Worm (Caenorhabditis elegans) whole organism, L4 larva: ENCODE measurements around the gene K03H6.1.

ENCODE experiments used
- F37D6.2 ChIP-seq: sonication (generic microtip); optimal IDR thresholded peaks from 2 replicates; lab custom pipeline; 2016; ENCODE audit warnings: mild to moderate bottlenecking, missing genetic modification characterization, missing compliant biosample characterization
- F44E2.7 ChIP-seq: fragments of 200-800 bp; sonication (Bioruptor generic); IDR thresholded peaks from 2 replicates; pipeline ENCODE4 v2.1.2; 2022; ENCODE audit warnings: missing genetic modification characterization, missing compliant biosample characterization
- F49E8.2 ChIP-seq: sonication (generic microtip); optimal IDR thresholded peaks from 2 replicates; lab custom pipeline; 2016; ENCODE audit warnings: missing compliant biosample characterization, mild to moderate bottlenecking, missing genetic modification characterization, borderline replicate concordance
- R02D3.7 ChIP-seq: fragments of 150-350 bp; sonication (generic microtip); optimal IDR thresholded peaks from 3 replicates; lab custom pipeline; 2014; ENCODE audit warnings: missing biosample characterization, missing genetic modification characterization
- T20F7.1 ChIP-seq: fragments of 200-800 bp; sonication (Bioruptor generic); optimal IDR thresholded peaks from 2 replicates; lab custom pipeline; 2018; ENCODE audit warnings: mild to moderate bottlenecking, missing genetic modification characterization, missing compliant biosample characterization
- Y48G9A.11 ChIP-seq: fragments of 200-800 bp; sonication (Bioruptor generic); IDR thresholded peaks from 2 replicates; pipeline ENCODE4 v1.3.6; 2022; ENCODE audit warnings: missing genetic modification reagents, missing genetic modification characterization, missing compliant biosample characterization
- attf-4 ChIP-seq: sonication (generic microtip); optimal IDR thresholded peaks from 3 replicates; lab custom pipeline; 2017; ENCODE audit warnings: missing biosample characterization, missing genetic modification characterization
- ceh-28 ChIP-seq: fragments of 150-350 bp; optimal IDR thresholded peaks from 2 replicates; lab custom pipeline; 2014; ENCODE audit warnings: missing biosample characterization, missing genetic modification reagents, missing genetic modification characterization
- ceh-82 ChIP-seq: sonication (generic microtip); optimal IDR thresholded peaks from 2 replicates; lab custom pipeline; 2017; ENCODE audit warnings: missing biosample characterization, missing genetic modification characterization
- daf-16 ChIP-seq, 3 experiments: sonication (generic microtip); optimal IDR thresholded peaks; 2 replicates each; lab custom pipeline; 2016 to 2017; ENCODE audit warnings: missing genetic modification characterization in 3 of 3, missing genetic modification reagents in 3 of 3, mild to moderate bottlenecking in 2 of 3, missing compliant biosample characterization in 2 of 3, missing biosample characterization in 1 of 3, moderate library complexity in 1 of 3
- dmd-6 ChIP-seq: fragments of 200-800 bp; sonication (Bioruptor generic); IDR thresholded peaks from 2 replicates; pipeline ENCODE4 v1.3.6; 2022; ENCODE audit warnings: missing genetic modification reagents, missing genetic modification characterization, missing compliant biosample characterization
- egl-43 ChIP-seq: fragments of 200-800 bp; sonication (Bioruptor generic); IDR thresholded peaks from 2 replicates; pipeline ENCODE4 v1.3.6; 2022; ENCODE audit warnings: missing genetic modification reagents, missing genetic modification characterization, missing compliant biosample characterization
- fkh-10 ChIP-seq: fragments of 150-350 bp; optimal IDR thresholded peaks from 2 replicates; lab custom pipeline; 2014; ENCODE audit warnings: missing biosample characterization, missing genetic modification reagents, missing genetic modification characterization
- lim-7 ChIP-seq: fragments of 200-800 bp; sonication (Bioruptor generic); IDR thresholded peaks from 2 replicates; pipeline ENCODE4 v1.3.6; 2022; ENCODE audit warnings: missing genetic modification characterization, missing compliant biosample characterization
- lin-15B ChIP-seq: fragments of 150-350 bp; sonication (generic microtip); optimal IDR thresholded peaks from 3 replicates; lab custom pipeline; 2014; ENCODE audit warnings: missing biosample characterization, missing genetic modification characterization
- lir-3 ChIP-seq: sonication (generic microtip); optimal IDR thresholded peaks from 2 replicates; lab custom pipeline; 2016; ENCODE audit warnings: mild to moderate bottlenecking, missing genetic modification characterization, missing compliant biosample characterization
- mdl-1 ChIP-seq, 2 experiments: fragments of 150-350 bp in 1 of 2; sonication (generic microtip) in 1 of 2; optimal IDR thresholded peaks; 2 replicates each; lab custom pipeline; 2014 to 2017; ENCODE audit warnings: missing biosample characterization in 2 of 2, missing genetic modification characterization in 2 of 2
- mxl-3 ChIP-seq: fragments of 200-800 bp; sonication (Bioruptor generic); optimal IDR thresholded peaks from 2 replicates; lab custom pipeline; 2018; ENCODE audit warnings: mild to moderate bottlenecking, missing genetic modification characterization, missing compliant biosample characterization
- nhr-102 ChIP-seq: sonication (generic microtip); optimal IDR thresholded peaks from 2 replicates; lab custom pipeline; 2016; ENCODE audit warnings: mild to moderate bottlenecking, missing genetic modification characterization, moderate library complexity, missing compliant biosample characterization
- nhr-237 ChIP-seq: sonication (generic microtip); optimal IDR thresholded peaks from 2 replicates; lab custom pipeline; 2017; ENCODE audit warnings: missing biosample characterization, missing genetic modification characterization
- nhr-25 ChIP-seq: sonication (generic microtip); optimal IDR thresholded peaks from 2 replicates; lab custom pipeline; 2017; ENCODE audit warnings: missing genetic modification characterization, mild to moderate bottlenecking, missing compliant biosample characterization, antibody characterized with exemption, moderate library complexity, borderline replicate concordance; ENCODE audit not compliant: insufficient read depth
- nhr-48 ChIP-seq: sonication (generic microtip); optimal IDR thresholded peaks from 2 replicates; lab custom pipeline; 2016; ENCODE audit warnings: mild to moderate bottlenecking, missing genetic modification characterization, missing compliant biosample characterization
- nhr-77 ChIP-seq: fragments of 150-350 bp; optimal IDR thresholded peaks from 2 replicates; lab custom pipeline; 2014; ENCODE audit warnings: missing biosample characterization, missing genetic modification characterization
- php-3 ChIP-seq: fragments of 200-800 bp; sonication (Bioruptor generic); IDR thresholded peaks from 2 replicates; pipeline ENCODE4 v1.3.6; 2022; ENCODE audit warnings: missing genetic modification reagents, missing genetic modification characterization, missing compliant biosample characterization
- pqm-1 ChIP-seq: sonication (generic microtip); optimal IDR thresholded peaks from 2 replicates; lab custom pipeline; 2017; ENCODE audit warnings: missing biosample characterization, missing genetic modification characterization
- rbr-2 ChIP-seq: sonication (generic microtip); optimal IDR thresholded peaks from 2 replicates; lab custom pipeline; 2016; ENCODE audit warnings: missing genotype, missing genetic modification characterization, missing compliant biosample characterization
- saeg-2 ChIP-seq: fragments of 200-800 bp; sonication (Bioruptor generic); IDR thresholded peaks from 2 replicates; pipeline ENCODE4 v1.3.6; 2022; ENCODE audit warnings: missing genetic modification reagents, missing genetic modification characterization, missing compliant biosample characterization
- sdz-12 ChIP-seq: fragments of 200-800 bp; sonication (Bioruptor generic); optimal IDR thresholded peaks from 2 replicates; lab custom pipeline; 2018; ENCODE audit warnings: mild to moderate bottlenecking, missing genetic modification characterization, missing compliant biosample characterization
- set-16 ChIP-seq: fragments of 200-800 bp; sonication (Bioruptor generic); IDR thresholded peaks from 2 replicates; pipeline ENCODE4 v1.3.6; 2022; ENCODE audit warnings: missing genetic modification reagents, missing genetic modification characterization, missing compliant biosample characterization
- tra-1 ChIP-seq: fragments of 200-800 bp; sonication (Bioruptor generic); IDR thresholded peaks from 2 replicates; pipeline ENCODE4 v1.3.6; 2022; ENCODE audit warnings: missing genetic modification reagents, missing genetic modification characterization, missing compliant biosample characterization
- unc-62 ChIP-seq, 3 experiments: fragments of 150-350 bp in 1 of 3; sonication (generic microtip); optimal IDR thresholded peaks in 2 of 3; peaks in 1 of 3; 1 replicate in 1 of 3; 2 replicates in 2 of 3; lab custom pipeline; 2014 to 2017; ENCODE audit warnings: missing biosample characterization in 3 of 3, missing genetic modification characterization in 3 of 3, missing genetic modification reagents in 3 of 3, missing genotype in 1 of 3
- zfp-2 ChIP-seq: sonication (generic microtip); optimal IDR thresholded peaks from 2 replicates; lab custom pipeline; 2016; ENCODE audit warnings: mild to moderate bottlenecking, missing genetic modification characterization, missing compliant biosample characterization
- zfp-3 ChIP-seq: fragments of 200-800 bp; sonication (Bioruptor generic); conservative IDR thresholded peaks from 2 replicates; pipeline ENCODE4 v1.3.6; 2022; ENCODE audit warnings: missing genetic modification reagents, missing genetic modification characterization, missing compliant biosample characterization
- zip-11 ChIP-seq: fragments of 200-800 bp; sonication (Bioruptor generic); IDR thresholded peaks from 2 replicates; pipeline ENCODE4 v1.3.6; 2022; ENCODE audit warnings: missing genetic modification characterization, missing compliant biosample characterization
- ztf-11 ChIP-seq: fragments of 150-350 bp; optimal IDR thresholded peaks from 2 replicates; lab custom pipeline; 2014; ENCODE audit warnings: missing biosample characterization, missing genetic modification characterization
- ztf-7 ChIP-seq: fragments of 150-350 bp; optimal IDR thresholded peaks from 2 replicates; lab custom pipeline; 2014; ENCODE audit warnings: missing biosample characterization, missing genetic modification characterization

K03H6.1 gene

ce11 chrIV:1514415-1514814 is 9.1 kb upstream of the K03H6.1 start (continued):
- no peak for TF ChIP-seq sdz-12 (GFP tag; lab: Kevin White, UChicago)
- no peak for TF ChIP-seq ztf-11
- no peak for TF ChIP-seq php-3
- no peak for TF ChIP-seq nhr-25 (tag; lab: Kevin White, UChicago)
- no peak for TF ChIP-seq dmd-6

ce11 chrIV:1515891-1516290 is 7.6 kb upstream of the K03H6.1 start:
- TF ChIP-seq fkh-10 (GFP tag; lab: Kevin White, UChicago) (no peak), egl-43 (GFP tag; lab: Robert Waterston, UW) (peak; percentile 5; the same call in 1 of the 2 replicates), set-16 (GFP tag; lab: Robert Waterston, UW) (peak; percentile 96)

- TF ChIP-seq unc-62 (GFP tag; optimal IDR thresholded peaks at IDR 0.05 in 1 of 2; lab: Kevin White, UChicago) (peak in 1 of 2 experiments; percentile 24), unc-62 (tag; optimal IDR thresholded peaks at IDR 0.05; lab: Kevin White, UChicago) (no peak), ceh-82 (tag; lab: Kevin White, UChicago) (no peak), pqm-1 (tag; lab: Kevin White, UChicago) (no peak), mxl-3 (peak; percentile 4), lin-15B (no peak), zip-11 (GFP tag; lab: Robert Waterston, UW) (no peak), F37D6.2 (no peak), lir-3 (tag; lab: Kevin White, UChicago) (no peak), nhr-77 (tag; lab: Kevin White, UChicago) (no peak), nhr-237 (tag; lab: Kevin White, UChicago) (no peak), nhr-102 (no peak), Y48G9A.11 (GFP tag; lab: Robert Waterston, UW) (no peak), nhr-48 (no peak), fkh-10 (GFP tag; lab: Kevin White, UChicago) (no peak), R02D3.7 (tag; lab: Kevin White, UChicago) (no peak)
Measured at ce11 chrIV:1516527-1516926, 7.0 kb upstream of the K03H6.1 start, which contains the start of gene clec-172. Gene clec-172, minus strand, starts transcription at chrIV:1516627.

ce11 chrIV:1521224-1521623 is 2.3 kb upstream of the K03H6.1 start, which contains the start of gene K03H6.4:
Gene K03H6.4, minus strand, starts transcription at chrIV:1521324.
- TF ChIP-seq unc-62 (GFP tag; optimal IDR thresholded peaks at IDR 0.05 in 1 of 2; lab: Kevin White, UChicago) = peak in 1 of 2 experiments; percentile 90
- TF ChIP-seq unc-62 (tag; optimal IDR thresholded peaks at IDR 0.05; lab: Kevin White, UChicago) = no peak
- TF ChIP-seq tra-1 (GFP tag; lab: Robert Waterston, UW) = no peak

- TF ChIP-seq ztf-7 (tag; lab: Kevin White, UChicago) (no peak), daf-16 (GFP tag; optimal IDR thresholded peaks at IDR 0.05; lab: Kevin White, UChicago) (no peak), daf-16 (tag; optimal IDR thresholded peaks at IDR 0.05; lab: Kevin White, UChicago) (no peak), F44E2.7 (GFP tag; lab: Robert Waterston, UW) (no peak), ztf-11 (no peak), zfp-3 (GFP tag; lab: Robert Waterston, UW) (no peak), F49E8.2 (tag; lab: Kevin White, UChicago) (no peak), T20F7.1 (no peak), mdl-1 (tag; optimal IDR thresholded peaks at IDR 0.05; lab: Kevin White, UChicago) (no peak), ceh-28 (tag; lab: Kevin White, UChicago) (no peak), rbr-2 (tag; lab: Kevin White, UChicago) (no peak), lim-7 (no peak), attf-4 (no peak), saeg-2 (GFP tag; lab: Robert Waterston, UW) (no peak), zfp-2 (tag; lab: Kevin White, UChicago) (no peak), lin-15B (no peak), unc-62 (GFP tag; optimal IDR thresholded peaks at IDR 0.05 in 1 of 2; lab: Kevin White, UChicago) (no peak), unc-62 (tag; optimal IDR thresholded peaks at IDR 0.05; lab: Kevin White, UChicago) (no peak)
Measured at ce11 chrIV:1522358-1522757, 1.2 kb upstream of the K03H6.1 start.
